Fruit fly (Drosophila melanogaster): ENCODE measurements around the gene CtBP.

DNA sequence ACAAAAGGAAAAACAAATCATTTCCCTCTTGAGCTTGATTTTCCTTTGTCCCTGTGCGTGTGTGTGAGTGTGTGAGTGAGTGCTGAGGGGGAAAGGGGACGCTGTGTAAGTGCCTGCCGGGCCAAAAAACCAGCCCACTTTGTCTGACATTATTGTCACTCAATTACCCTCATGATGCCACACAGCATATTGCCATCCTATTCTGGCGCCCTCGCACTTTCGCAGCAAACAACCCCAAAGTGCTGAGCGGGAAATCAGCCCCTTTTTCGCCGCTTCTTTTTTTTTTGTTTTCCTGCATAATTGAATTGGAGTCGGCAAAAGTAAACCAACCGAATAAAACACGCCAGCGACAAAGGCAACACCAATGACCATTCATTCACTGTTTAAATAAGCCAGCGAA is 64.3 kb downstream of the CtBP start:
- TF ChIP-seq CG8478 (optimal IDR thresholded peaks at IDR 0.05) (no peak), usp (GFP tag; optimal IDR thresholded peaks at IDR 0.05) (no peak), psq (optimal IDR thresholded peaks at IDR 0.05) (no peak), Dll (optimal IDR thresholded peaks at IDR 0.05) (no peak), pan (optimal IDR thresholded peaks at IDR 0.05) (no peak)

All from whole organism.